Worm (Caenorhabditis elegans): ENCODE results near the gene lab-2.

The lab-2 gene

ce11 chrIII:7373802-7374435 is 44.5 kb upstream of the lab-2 start:
- TF ChIP-seq nhr-12 (tag; optimal IDR thresholded peaks at IDR 0.05) = no peak
- no peak for TF ChIP-seq nhr-25 (tag; optimal IDR thresholded peaks at IDR 0.05)
- peak; percentile 38 for TF ChIP-seq nhr-43 (tag; optimal IDR thresholded peaks at IDR 0.05; ENCODE audit: poor library complexity, severe bottlenecking)
- TF ChIP-seq ama-1 (optimal IDR thresholded peaks at IDR 0.05) = peak; percentile 93

- TF ChIP-seq pqm-1 (tag; optimal IDR thresholded peaks at IDR 0.05) = no peak
- TF ChIP-seq hmg-11 (tag; optimal IDR thresholded peaks at IDR 0.05) = no peak
- TF ChIP-seq nhr-77 (tag; optimal IDR thresholded peaks at IDR 0.05) = no peak
- no peak for TF ChIP-seq unc-39 (tag; optimal IDR thresholded peaks at IDR 0.05)
- TF ChIP-seq ceh-16 (tag; optimal IDR thresholded peaks at IDR 0.05) = no peak
- TF ChIP-seq elt-3 (tag; optimal IDR thresholded peaks at IDR 0.05) = no peak
- no peak for TF ChIP-seq lsy-12 (tag; optimal IDR thresholded peaks at IDR 0.05)
Measured at ce11 chrIII:7370569-7370968, 41.2 kb upstream of the lab-2 start.

- no peak for TF ChIP-seq ceh-16 (tag; optimal IDR thresholded peaks at IDR 0.05)
- TF ChIP-seq nfya-1 (tag; optimal IDR thresholded peaks at IDR 0.05; ENCODE audit: insufficient read depth) = no peak
- peak; percentile 78 for TF ChIP-seq lsy-12 (tag; optimal IDR thresholded peaks at IDR 0.05)
- no peak for TF ChIP-seq R02D3.7 (tag; optimal IDR thresholded peaks at IDR 0.05)
- TF ChIP-seq ztf-4 (tag; optimal IDR thresholded peaks at IDR 0.05) = peak; percentile 32
- TF ChIP-seq ceh-28 (tag; optimal IDR thresholded peaks at IDR 0.05) = no peak
- peak; percentile 62 for TF ChIP-seq nhr-23 (tag; optimal IDR thresholded peaks at IDR 0.05)
- TF ChIP-seq nhr-67 (tag; optimal IDR thresholded peaks at IDR 0.05) = no peak
- TF ChIP-seq ZK546.5 (tag; optimal IDR thresholded peaks at IDR 0.05) = no peak
- peak; percentile 15 for TF ChIP-seq elt-2 (tag; optimal IDR thresholded peaks at IDR 0.05)
- TF ChIP-seq nhr-12 (tag; optimal IDR thresholded peaks at IDR 0.05) = no peak
- no peak for TF ChIP-seq ztf-11 (tag; optimal IDR thresholded peaks at IDR 0.05)
- TF ChIP-seq nhr-43 (tag; optimal IDR thresholded peaks at IDR 0.05; ENCODE audit: poor library complexity, severe bottlenecking) = peak; percentile 66
- TF ChIP-seq eor-1 (tag; optimal IDR thresholded peaks at IDR 0.05) = no peak
- no peak for TF ChIP-seq jun-1 (tag; optimal IDR thresholded peaks at IDR 0.05)
- peak; percentile 81 for TF ChIP-seq ama-1 (optimal IDR thresholded peaks at IDR 0.05)
- TF ChIP-seq skn-1 (tag; optimal IDR thresholded peaks at IDR 0.05) = no peak
- TF ChIP-seq tbx-2 (tag; optimal IDR thresholded peaks at IDR 0.05) = no peak
Measured at ce11 chrIII:7369394-7370024, 40.1 kb upstream of the lab-2 start.

ce11 chrIII:7367012-7367760 is 37.8 kb upstream of the lab-2 start, which contains the start of the genes T20B12.5 and T20B12.4:
Gene T20B12.5 (minus strand): TSS chrIII:7367112.
Gene T20B12.4 (plus strand): TSS chrIII:7367710.
- TF ChIP-seq egl-5 (tag; optimal IDR thresholded peaks at IDR 0.05) (no peak), fkh-2 (tag; optimal IDR thresholded peaks at IDR 0.05) (no peak), jun-1 (tag; optimal IDR thresholded peaks at IDR 0.05) (no peak), hmg-11 (tag; optimal IDR thresholded peaks at IDR 0.05) (no peak), elt-1 (tag; optimal IDR thresholded peaks at IDR 0.05) (no peak), egl-27 (tag; optimal IDR thresholded peaks at IDR 0.05) (no peak), lsy-12 (tag; optimal IDR thresholded peaks at IDR 0.05) (no peak), nhr-12 (tag; optimal IDR thresholded peaks at IDR 0.05) (no peak), ztf-11 (tag; optimal IDR thresholded peaks at IDR 0.05) (no peak), zag-1 (tag; optimal IDR thresholded peaks at IDR 0.05) (no peak), nhr-76 (tag; optimal IDR thresholded peaks at IDR 0.05) (no peak), ceh-16 (tag; optimal IDR thresholded peaks at IDR 0.05) (no peak), elt-2 (tag; optimal IDR thresholded peaks at IDR 0.05) (no peak), nhr-23 (tag; optimal IDR thresholded peaks at IDR 0.05) (no peak), pha-4 (tag; optimal IDR thresholded peaks at IDR 0.05) (no peak), fos-1 (tag; optimal IDR thresholded peaks at IDR 0.05) (no peak), R02D3.7 (tag; optimal IDR thresholded peaks at IDR 0.05) (no peak), lin-15B (tag; optimal IDR thresholded peaks at IDR 0.05) (no peak), daf-12 (tag; optimal IDR thresholded peaks at IDR 0.05) (no peak), ceh-82 (tag; optimal IDR thresholded peaks at IDR 0.05) (no peak)
